Worm (Caenorhabditis elegans) whole organism, late embryonic: ENCODE measurements around the gene lgc-19.

Source experiments
- Y22D7AL.16 ChIP-seq: sonication (generic microtip); optimal IDR thresholded peaks from 2 replicates; lab custom pipeline; 2016; ENCODE audit warnings: missing genetic modification characterization, missing compliant biosample characterization
- ceh-14 ChIP-seq: sonication (generic microtip); optimal IDR thresholded peaks from 2 replicates; lab custom pipeline; 2016; ENCODE audit warnings: missing genotype, missing genetic modification characterization, missing compliant biosample characterization
- ceh-22 ChIP-seq: sonication (generic microtip); optimal IDR thresholded peaks from 2 replicates; lab custom pipeline; 2017; ENCODE audit warnings: missing biosample characterization, missing genetic modification characterization
- che-1 ChIP-seq: sonication (generic microtip); optimal IDR thresholded peaks from 2 replicates; lab custom pipeline; 2016; ENCODE audit warnings: mild to moderate bottlenecking, missing genetic modification characterization, missing compliant biosample characterization
- dmd-4 ChIP-seq: sonication (generic microtip); optimal IDR thresholded peaks from 2 replicates; lab custom pipeline; 2016; ENCODE audit warnings: borderline replicate concordance, missing genetic modification characterization, missing compliant biosample characterization
- hlh-15 ChIP-seq: sonication (generic microtip); optimal IDR thresholded peaks from 2 replicates; lab custom pipeline; 2016; ENCODE audit warnings: missing genetic modification characterization, missing compliant biosample characterization
- mec-3 ChIP-seq: sonication (generic microtip); optimal IDR thresholded peaks from 2 replicates; lab custom pipeline; 2016; ENCODE audit warnings: borderline replicate concordance, missing genetic modification characterization, missing compliant biosample characterization
- nfya-1 ChIP-seq: sonication (generic microtip); optimal IDR thresholded peaks from 2 replicates; lab custom pipeline; 2017; ENCODE audit warnings: missing genetic modification characterization, mild to moderate bottlenecking, missing compliant biosample characterization, antibody characterized with exemption, moderate library complexity
- nhr-11 ChIP-seq: fragments of 150-350 bp; optimal IDR thresholded peaks from 2 replicates; lab custom pipeline; 2014; ENCODE audit warnings: missing biosample characterization, missing genetic modification characterization
- pat-9 ChIP-seq: fragments of 200-800 bp; sonication (Bioruptor generic); optimal IDR thresholded peaks from 2 replicates; lab custom pipeline; 2018; ENCODE audit warnings: mild to moderate bottlenecking, missing genetic modification characterization, moderate library complexity, missing compliant biosample characterization
- pax-1 ChIP-seq: fragments of 150-350 bp; optimal IDR thresholded peaks from 2 replicates; lab custom pipeline; 2014; ENCODE audit warnings: missing biosample characterization, missing genetic modification characterization
- rnt-1 ChIP-seq: sonication (generic microtip); optimal IDR thresholded peaks from 2 replicates; lab custom pipeline; 2016; ENCODE audit warnings: missing genetic modification characterization, missing compliant biosample characterization
- zip-5 ChIP-seq: sonication (generic microtip); optimal IDR thresholded peaks from 2 replicates; lab custom pipeline; 2016; ENCODE audit warnings: missing genetic modification characterization, missing compliant biosample characterization

- TF ChIP-seq pat-9 (tag; lab: Kevin White, UChicago) (no peak), rnt-1 (no peak), hlh-15 (tag; lab: Kevin White, UChicago) (no peak), zip-5 (no peak), dmd-4 (tag; lab: Kevin White, UChicago) (no peak), che-1 (tag; lab: Kevin White, UChicago) (no peak), ceh-22 (tag; lab: Kevin White, UChicago) (no peak), nhr-11 (tag; lab: Kevin White, UChicago) (no peak), pax-1 (tag; lab: Kevin White, UChicago) (no peak), nfya-1 (tag; lab: Kevin White, UChicago) (no peak), Y22D7AL.16 (tag; lab: Kevin White, UChicago) (no peak), ceh-14 (no peak), mec-3 (no peak)
These were observed 32.0 kb upstream of the lgc-19 start, which contains the start of gene Y105C5B.20 for ce11 chrIV:15994505-15994904.
